Worm (Caenorhabditis elegans) whole organism, L3 larva: ENCODE data around the gene mop-25.2.

Source experiments
- ama-1 ChIP-seq: fragments of 150-350 bp; optimal IDR thresholded peaks from 2 replicates; lab custom pipeline; 2018
- egl-27 ChIP-seq: sonication (generic microtip); optimal IDR thresholded peaks from 4 replicates; lab custom pipeline; 2017; ENCODE audit warnings: missing biosample characterization, missing genetic modification reagents, missing genetic modification characterization
- fkh-10 ChIP-seq: sonication (generic microtip); optimal IDR thresholded peaks from 2 replicates; lab custom pipeline; 2017; ENCODE audit warnings: missing biosample characterization, missing genetic modification reagents, missing genetic modification characterization
- fkh-2 ChIP-seq: fragments of 150-350 bp; optimal IDR thresholded peaks from 2 replicates; lab custom pipeline; 2014; ENCODE audit warnings: missing biosample characterization, missing genetic modification reagents, missing genetic modification characterization
- lin-15B ChIP-seq: fragments of 150-350 bp; optimal IDR thresholded peaks from 2 replicates; lab custom pipeline; 2014; ENCODE audit warnings: missing biosample characterization, missing genetic modification characterization
- nfya-1 ChIP-seq: sonication (generic microtip); optimal IDR thresholded peaks from 2 replicates; lab custom pipeline; 2017; ENCODE audit warnings: missing genetic modification characterization, mild to moderate bottlenecking, missing compliant biosample characterization, antibody characterized with exemption, moderate library complexity; ENCODE audit not compliant: insufficient read depth
- nhr-237 ChIP-seq: fragments of 150-350 bp; optimal IDR thresholded peaks from 2 replicates; lab custom pipeline; 2014; ENCODE audit warnings: missing biosample characterization, missing genetic modification characterization
- nhr-76 ChIP-seq: fragments of 150-350 bp; sonication (generic microtip); optimal IDR thresholded peaks from 5 replicates; lab custom pipeline; 2014; ENCODE audit warnings: missing biosample characterization, missing genetic modification characterization
- snpc-4 ChIP-seq: fragments of 150-350 bp; optimal IDR thresholded peaks from 2 replicates; lab custom pipeline; 2014; ENCODE audit warnings: missing biosample characterization, missing genetic modification characterization

DNA sequence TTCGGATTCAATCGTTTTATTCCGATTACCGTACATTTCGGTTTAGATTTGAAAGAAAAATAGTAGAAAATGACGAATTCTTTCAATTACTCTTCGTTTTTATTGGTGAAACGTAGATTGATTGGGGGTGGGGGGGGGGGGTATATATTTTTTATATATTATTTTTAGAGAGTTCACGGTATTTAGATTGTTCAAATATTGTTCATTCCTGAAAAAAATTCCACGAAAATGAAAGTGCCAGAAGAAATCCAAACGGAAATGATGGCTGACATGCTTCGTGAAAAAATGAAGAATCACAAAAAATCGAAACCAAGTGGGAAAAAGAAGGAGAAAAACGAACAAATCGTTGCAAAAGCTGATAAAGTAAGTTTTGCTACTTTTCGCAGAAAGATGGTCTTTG, 3.1 kb downstream of the mop-25.2 start, which contains the start of the genes Y53C12A.8 and Y53C12A.7:
- TF ChIP-seq fkh-10 (no peak), nhr-237 (tag; lab: Kevin White, UChicago) (no peak), egl-27 (tag; lab: Kevin White, UChicago) (no peak), lin-15B (tag; lab: Kevin White, UChicago) (no peak), nfya-1 (tag; lab: Kevin White, UChicago) (no peak), fkh-2 (tag; lab: Kevin White, UChicago) (no peak), snpc-4 (tag; lab: Kevin White, UChicago) (no peak), ama-1 (lab: Kevin White, UChicago) (no peak), nhr-76 (no peak)
